Fruit fly (Drosophila melanogaster) whole organism, prepupa: Measurements from ENCODE around the gene fon.

ENCODE experiments used
- CG10669 ChIP-seq: fragments of 200-800 bp; sonication (Bioruptor generic); optimal IDR thresholded peaks from 3 replicates; lab custom pipeline; 2018; ENCODE audit warnings: missing biosample characterization, mild to moderate bottlenecking, missing genetic modification characterization, moderate library complexity
- CG1621 ChIP-seq: fragments of 200-800 bp; sonication (Bioruptor generic); optimal IDR thresholded peaks from 3 replicates; lab custom pipeline; 2018; ENCODE audit warnings: missing biosample characterization, mild to moderate bottlenecking, missing genetic modification characterization
- CG16779 ChIP-seq: fragments of 200-800 bp; sonication (Bioruptor generic); optimal IDR thresholded peaks from 3 replicates; lab custom pipeline; 2017; ENCODE audit warnings: missing biosample characterization, mild to moderate bottlenecking, missing genetic modification characterization
- CG3032 ChIP-seq: fragments of 200-800 bp; optimal IDR thresholded peaks from 2 replicates; lab custom pipeline; 2019; ENCODE audit warnings: missing biosample characterization, mild to moderate bottlenecking, missing genetic modification characterization, moderate library complexity
- CG31627 ChIP-seq: fragments of 200-800 bp; sonication (Bioruptor generic); optimal IDR thresholded peaks from 3 replicates; lab custom pipeline; 2016; ENCODE audit warnings: missing biosample characterization, missing genetic modification characterization
- CG32006 ChIP-seq: fragments of 200-800 bp; sonication (Bioruptor generic); optimal IDR thresholded peaks from 3 replicates; lab custom pipeline; 2017; ENCODE audit warnings: missing biosample characterization, mild to moderate bottlenecking, missing genetic modification characterization
- CG34406 ChIP-seq: fragments of 200-800 bp; sonication (Bioruptor generic); optimal IDR thresholded peaks from 3 replicates; lab custom pipeline; 2016; ENCODE audit warnings: missing biosample characterization, missing genetic modification characterization
- CG4318 ChIP-seq: fragments of 200-800 bp; sonication (Bioruptor generic); optimal IDR thresholded peaks from 3 replicates; lab custom pipeline; 2017; ENCODE audit warnings: missing biosample characterization, mild to moderate bottlenecking, missing genetic modification characterization
- CG6163 ChIP-seq: fragments of 200-800 bp; sonication (Bioruptor generic); IDR thresholded peaks from 3 replicates; pipeline ENCODE4 v1.3.6; 2022; ENCODE audit warnings: missing biosample characterization, missing genetic modification characterization
- CG6792 ChIP-seq: fragments of 200-800 bp; sonication (Bioruptor generic); optimal IDR thresholded peaks from 3 replicates; lab custom pipeline; 2016; ENCODE audit warnings: missing biosample characterization, missing genetic modification characterization
- CG6808 ChIP-seq: fragments of 200-800 bp; sonication (Bioruptor generic); optimal IDR thresholded peaks from 3 replicates; lab custom pipeline; 2017; ENCODE audit warnings: missing biosample characterization, missing genetic modification characterization, mild to moderate bottlenecking, moderate library complexity, missing genetic modification reagents
- CG7368 ChIP-seq: fragments of 200-800 bp; sonication (Bioruptor generic); optimal IDR thresholded peaks from 3 replicates; lab custom pipeline; 2016; ENCODE audit warnings: missing biosample characterization, missing genetic modification characterization
- CG8319 ChIP-seq: fragments of 200-800 bp; sonication (Bioruptor generic); optimal IDR thresholded peaks from 3 replicates; lab custom pipeline; 2016; ENCODE audit warnings: missing biosample characterization, missing genetic modification characterization
- CG8632 ChIP-seq: fragments of 200-800 bp; sonication (Bioruptor generic); optimal IDR thresholded peaks from 3 replicates; lab custom pipeline; 2016; ENCODE audit warnings: missing biosample characterization, missing genetic modification characterization
- Eip75B ChIP-seq: fragments of 200-800 bp; sonication (Bioruptor generic); optimal IDR thresholded peaks from 3 replicates; lab custom pipeline; 2016; ENCODE audit warnings: missing biosample characterization, missing genetic modification characterization
- Eip78C ChIP-seq: fragments of 200-800 bp; sonication (Bioruptor generic); peaks from one replicate; lab custom pipeline; 2016; ENCODE audit warnings: missing biosample characterization, missing genetic modification characterization
- Eip93F ChIP-seq: fragments of 200-800 bp; sonication (Bioruptor generic); optimal IDR thresholded peaks from 2 replicates; lab custom pipeline; 2016; ENCODE audit warnings: missing biosample characterization, mild to moderate bottlenecking, missing genetic modification characterization
- Gug ChIP-seq: fragments of 200-800 bp; sonication (Bioruptor generic); IDR thresholded peaks from 2 replicates; pipeline ENCODE4 v1.3.6; 2022; ENCODE audit warnings: missing biosample characterization, missing genetic modification characterization
- Hr39 ChIP-seq: fragments of 200-800 bp; sonication (Bioruptor generic); optimal IDR thresholded peaks from 2 replicates; lab custom pipeline; 2016; ENCODE audit warnings: missing biosample characterization, missing genetic modification characterization
- Lpt ChIP-seq: fragments of 200-800 bp; sonication (Bioruptor generic); optimal IDR thresholded peaks from 3 replicates; lab custom pipeline; 2016; ENCODE audit warnings: missing biosample characterization, missing genetic modification characterization
- Sox14 ChIP-seq: fragments of 200-800 bp; sonication (Bioruptor generic); optimal IDR thresholded peaks from 3 replicates; lab custom pipeline; 2016; ENCODE audit warnings: missing biosample characterization, missing genetic modification characterization
- Sox15 ChIP-seq: fragments of 200-800 bp; sonication (Bioruptor generic); optimal IDR thresholded peaks from 3 replicates; lab custom pipeline; 2016; ENCODE audit warnings: missing biosample characterization, missing genetic modification characterization
- achi ChIP-seq: fragments of 200-800 bp; sonication (Bioruptor generic); optimal IDR thresholded peaks from 3 replicates; lab custom pipeline; 2016; ENCODE audit warnings: missing biosample characterization, missing genetic modification characterization
- cyc ChIP-seq: fragments of 200-800 bp; sonication (Bioruptor generic); optimal IDR thresholded peaks from 3 replicates; lab custom pipeline; 2016; ENCODE audit warnings: missing biosample characterization, missing genetic modification characterization
- dac ChIP-seq: fragments of 200-800 bp; sonication (Bioruptor generic); optimal IDR thresholded peaks from 2 replicates; lab custom pipeline; 2017; ENCODE audit warnings: missing biosample characterization, mild to moderate bottlenecking, missing genetic modification characterization
- dsx ChIP-seq: fragments of 200-800 bp; optimal IDR thresholded peaks from 3 replicates; lab custom pipeline; 2019; ENCODE audit warnings: missing biosample characterization, mild to moderate bottlenecking, missing genetic modification characterization, moderate library complexity; ENCODE audit not compliant: poor library complexity, severe bottlenecking
- eg ChIP-seq: fragments of 200-800 bp; sonication (Bioruptor generic); IDR thresholded peaks from 3 replicates; pipeline ENCODE4 v1.3.6; 2022; ENCODE audit warnings: missing biosample characterization, missing genetic modification characterization
- fd59A ChIP-seq: fragments of 200-800 bp; sonication (Bioruptor generic); optimal IDR thresholded peaks from 2 replicates; lab custom pipeline; 2017; ENCODE audit warnings: missing biosample characterization, mild to moderate bottlenecking, missing genetic modification characterization, missing genetic modification reagents
- fd85E ChIP-seq: fragments of 200-800 bp; sonication (Bioruptor generic); optimal IDR thresholded peaks from 3 replicates; lab custom pipeline; 2016; ENCODE audit warnings: missing biosample characterization, missing genetic modification characterization
- fkh ChIP-seq: fragments of 200-800 bp; sonication (Bioruptor generic); optimal IDR thresholded peaks from 3 replicates; lab custom pipeline; 2017; ENCODE audit warnings: missing biosample characterization, mild to moderate bottlenecking, missing genetic modification characterization, moderate library complexity
- salr ChIP-seq, 2 experiments: fragments of 200-800 bp; sonication (Bioruptor generic); optimal IDR thresholded peaks; 3 replicates each; lab custom pipeline; 2016 to 2018; ENCODE audit warnings: missing biosample characterization in 2 of 2, missing genetic modification characterization in 2 of 2, mild to moderate bottlenecking in 1 of 2
- spab ChIP-seq: fragments of 200-800 bp; sonication (Bioruptor generic); optimal IDR thresholded peaks from 2 replicates; lab custom pipeline; 2017; ENCODE audit warnings: missing biosample characterization, mild to moderate bottlenecking, missing genetic modification characterization, missing genetic modification reagents
- ss ChIP-seq, 2 experiments: fragments of 200-800 bp; sonication (Bioruptor generic); optimal IDR thresholded peaks; 2 replicates in 1 of 2; 3 replicates in 1 of 2; lab custom pipeline; 2017 to 2018; ENCODE audit warnings: mild to moderate bottlenecking in 2 of 2, missing biosample characterization in 2 of 2, missing genetic modification characterization in 2 of 2, moderate library complexity in 1 of 2
- svp ChIP-seq: fragments of 200-800 bp; sonication (Bioruptor generic); peaks from one replicate; lab custom pipeline; 2016; ENCODE audit warnings: missing biosample characterization, missing genetic modification characterization
- topi ChIP-seq: fragments of 200-800 bp; sonication (Bioruptor generic); optimal IDR thresholded peaks from 3 replicates; lab custom pipeline; 2016; ENCODE audit warnings: missing biosample characterization, missing genetic modification characterization
- vri ChIP-seq: fragments of 200-800 bp; sonication (Bioruptor generic); optimal IDR thresholded peaks from 3 replicates; lab custom pipeline; 2016; ENCODE audit warnings: missing biosample characterization, mild to moderate bottlenecking, missing genetic modification characterization

fon gene

dm6 chr2L:19376145-19376544 is 9.9 kb downstream of the fon start (continued):
- TF ChIP-seq CG8632 (GFP tag; lab: Kevin White, UChicago), result peak; percentile 8
- TF ChIP-seq CG16779 (tag; lab: Kevin White, UChicago), result peak; percentile 51
- TF ChIP-seq eg (GFP tag; lab: Robert Waterston, UW), result peak; percentile 84
- TF ChIP-seq CG3032 (tag; lab: Kevin White, UChicago), result peak; percentile 62
- TF ChIP-seq achi (GFP tag; lab: Kevin White, UChicago), result peak; percentile 72
- TF ChIP-seq fd59A (GFP tag; lab: Kevin White, UChicago), result peak; percentile 52
- peak; percentile 23 for TF ChIP-seq topi (GFP tag; lab: Kevin White, UChicago)
- TF ChIP-seq CG4318, result peak; percentile 65
- peak; percentile 53 to 61 for TF ChIP-seq salr (GFP tag; optimal IDR thresholded peaks at IDR 0.05; lab: Kevin White, UChicago)
- peak; percentile 51 for TF ChIP-seq Eip75B
- TF ChIP-seq Lpt, result peak; percentile 51
- peak; percentile 66 for TF ChIP-seq CG10669 (GFP tag; lab: Kevin White, UChicago)
- peak; percentile 14 for TF ChIP-seq CG31627 (GFP tag; lab: Kevin White, UChicago)
- no peak for TF ChIP-seq Eip93F
- no peak for TF ChIP-seq fkh (GFP tag; lab: Kevin White, UChicago)
- TF ChIP-seq spab (GFP tag; lab: Kevin White, UChicago), result peak; percentile 42
- peak; percentile 37 for TF ChIP-seq CG34406 (GFP tag; lab: Kevin White, UChicago)
- peak; percentile 59 for TF ChIP-seq dsx (GFP tag; lab: Kevin White, UChicago)
- TF ChIP-seq CG6808, result peak; percentile 54
- peak; percentile 84 for TF ChIP-seq CG6163
- peak; percentile 49 for TF ChIP-seq dac (GFP tag; lab: Kevin White, UChicago)
- peak; percentile 37 for TF ChIP-seq CG6792
- TF ChIP-seq Sox14, result peak; percentile 51
- no peak for TF ChIP-seq fd85E (GFP tag; lab: Kevin White, UChicago)
- TF ChIP-seq Eip78C (GFP tag; lab: Kevin White, UChicago), result peak; percentile 76

dm6 chr2L:19373809-19374208 is 12.2 kb downstream of the fon start:
- TF ChIP-seq Gug (GFP tag; lab: Robert Waterston, UW) (no peak), eg (GFP tag; lab: Robert Waterston, UW) (no peak), CG7368 (GFP tag; lab: Kevin White, UChicago) (no peak), CG8319 (GFP tag; lab: Kevin White, UChicago) (no peak), svp (GFP tag; lab: Kevin White, UChicago) (peak; percentile 31)

- TF ChIP-seq fkh (GFP tag; lab: Kevin White, UChicago), result peak; percentile 68
- TF ChIP-seq dac (GFP tag; lab: Kevin White, UChicago), result no peak
- TF ChIP-seq, all 60 proteins: peak for 1
Observed at dm6 chr2L:19370046-19370445, 16.0 kb downstream of the fon start, which contains the start of gene CG17349. TSS of gene CG17349 (plus strand) at chr2L:19370445.

dm6 chr2L:19366730-19367129 is 19.3 kb downstream of the fon start:
- TF ChIP-seq CG16779 (tag; lab: Kevin White, UChicago), result no peak
- no peak for TF ChIP-seq CG10669 (GFP tag; lab: Kevin White, UChicago)
- no peak for TF ChIP-seq Lpt
- TF ChIP-seq Eip78C (GFP tag; lab: Kevin White, UChicago), result no peak
- TF ChIP-seq Sox15 (GFP tag; lab: Kevin White, UChicago), result no peak
- no peak for TF ChIP-seq Eip93F
- no peak for TF ChIP-seq CG32006 (GFP tag; lab: Kevin White, UChicago)
- TF ChIP-seq vri (GFP tag; lab: Kevin White, UChicago), result no peak
- TF ChIP-seq CG1621 (tag; lab: Kevin White, UChicago), result no peak
- TF ChIP-seq cyc (GFP tag; lab: Kevin White, UChicago), result no peak
- TF ChIP-seq ss (GFP tag; optimal IDR thresholded peaks at IDR 0.05; lab: Kevin White, UChicago), result no peak
- TF ChIP-seq achi (GFP tag; lab: Kevin White, UChicago), result no peak
- TF ChIP-seq Hr39 (GFP tag; lab: Kevin White, UChicago), result no peak
- no peak for TF ChIP-seq fkh (GFP tag; lab: Kevin White, UChicago)
